Worm (Caenorhabditis elegans) whole organism, L3 larva: ENCODE results near the gene T01C1.4.

Experiments used
- ama-1 ChIP-seq: fragments of 150-350 bp; optimal IDR thresholded peaks from 2 replicates; lab custom pipeline; 2018
- elt-3 ChIP-seq, 3 experiments: fragments of 150-350 bp in 1 of 3; sonication (generic microtip) in 2 of 3; optimal IDR thresholded peaks; 2 replicates in 2 of 3; 4 replicates in 1 of 3; lab custom pipeline; 2014 to 2017; ENCODE audit warnings: missing biosample characterization in 3 of 3, missing genetic modification characterization in 3 of 3
- nhr-12 ChIP-seq: fragments of 150-350 bp; optimal IDR thresholded peaks from 2 replicates; lab custom pipeline; 2014; ENCODE audit warnings: missing biosample characterization, missing genetic modification characterization
- skn-1 ChIP-seq: fragments of 150-350 bp; optimal IDR thresholded peaks from 2 replicates; lab custom pipeline; 2014; ENCODE audit warnings: missing biosample characterization, missing genetic modification characterization
- snpc-4 ChIP-seq: fragments of 150-350 bp; optimal IDR thresholded peaks from 2 replicates; lab custom pipeline; 2014; ENCODE audit warnings: missing biosample characterization, missing genetic modification characterization

- TF ChIP-seq nhr-12 (tag; lab: Kevin White, UChicago) (no peak), snpc-4 (tag; lab: Kevin White, UChicago) (peak; percentile 74), elt-3 (tag; optimal IDR thresholded peaks at IDR 0.05; lab: Kevin White, UChicago) (peak in 2 of 3 experiments; percentile 68 to 85), skn-1 (tag; lab: Kevin White, UChicago) (peak; percentile 87), ama-1 (lab: Kevin White, UChicago) (peak; percentile 43)
Measured at ce11 chrX:10766123-10766622, 49.3 kb upstream of the T01C1.4 start.
